Fruit fly (Drosophila melanogaster) whole organism, wandering third instar larva: ENCODE measurements around the gene Vsx2.

Source experiments
- Abd-B ChIP-seq: fragments of >200 bp; optimal IDR thresholded peaks from 2 replicates; lab custom pipeline; 2017; ENCODE audit warnings: missing biosample characterization, missing genetic modification characterization
- CG32264 ChIP-seq: fragments of 200-800 bp; sonication (Bioruptor generic); optimal IDR thresholded peaks from 2 replicates; lab custom pipeline; 2016; ENCODE audit warnings: missing biosample characterization, missing genetic modification characterization
- CG9705 ChIP-seq: fragments of 200-800 bp; sonication (Bioruptor generic); optimal IDR thresholded peaks from 2 replicates; lab custom pipeline; 2018; ENCODE audit warnings: missing biosample characterization, mild to moderate bottlenecking, missing genetic modification characterization
- CrebA ChIP-seq: fragments of 200-800 bp; sonication (Bioruptor generic); optimal IDR thresholded peaks from 2 replicates; lab custom pipeline; 2016; ENCODE audit warnings: missing biosample characterization, mild to moderate bottlenecking, missing genetic modification characterization, borderline replicate concordance
- Dfd ChIP-seq: fragments of >200 bp; optimal IDR thresholded peaks from 2 replicates; lab custom pipeline; 2017; ENCODE audit warnings: missing biosample characterization, missing genetic modification characterization
- Dif ChIP-seq: fragments of 200-275, 200-300 bp; sonication (Bioruptor generic); optimal IDR thresholded peaks from 2 replicates; lab custom pipeline; 2018; ENCODE audit warnings: missing biosample characterization, missing genetic modification characterization; ENCODE audit not compliant: partially characterized antibody
- GATAd ChIP-seq: sonication (Bioruptor generic); optimal IDR thresholded peaks from 2 replicates; lab custom pipeline; 2016; ENCODE audit warnings: missing biosample characterization, missing genetic modification characterization
- HLH106 ChIP-seq: fragments of 200-800 bp; optimal IDR thresholded peaks from 3 replicates; lab custom pipeline; 2019; ENCODE audit warnings: missing biosample characterization, mild to moderate bottlenecking, missing genetic modification characterization, moderate library complexity
- Hnf4 ChIP-seq: fragments of 200-800 bp; sonication (Bioruptor generic); optimal IDR thresholded peaks from 2 replicates; lab custom pipeline; 2016; ENCODE audit warnings: missing biosample characterization, mild to moderate bottlenecking, missing genetic modification characterization
- Hr78 ChIP-seq: fragments of >200 bp; optimal IDR thresholded peaks from 2 replicates; lab custom pipeline; 2017; ENCODE audit warnings: missing biosample characterization, missing genetic modification characterization
- Hr83 ChIP-seq: fragments of 200-300 bp; sonication (Bioruptor generic); optimal IDR thresholded peaks from 2 replicates; lab custom pipeline; 2016; ENCODE audit warnings: missing biosample characterization, mild to moderate bottlenecking, missing genetic modification characterization, moderate library complexity; ENCODE audit not compliant: poor library complexity, severe bottlenecking
- Jra ChIP-seq: sonication (Bioruptor generic); optimal IDR thresholded peaks from 2 replicates; lab custom pipeline; 2016; ENCODE audit warnings: missing biosample characterization, missing genetic modification characterization
- Mio ChIP-seq: sonication (Bioruptor generic); optimal IDR thresholded peaks from 2 replicates; lab custom pipeline; 2016; ENCODE audit warnings: missing biosample characterization, missing genetic modification characterization
- Myc ChIP-seq: fragments of >200 bp; optimal IDR thresholded peaks from 2 replicates; lab custom pipeline; 2017
- N ChIP-seq: fragments of >200 bp; optimal IDR thresholded peaks from 2 replicates; lab custom pipeline; 2018; ENCODE audit warnings: missing biosample characterization, missing external identifiers, missing genetic modification characterization
- OdsH ChIP-seq: fragments of 200-800 bp; sonication (Bioruptor generic); optimal IDR thresholded peaks from 2 replicates; lab custom pipeline; 2016; ENCODE audit warnings: missing biosample characterization, mild to moderate bottlenecking, missing genetic modification characterization
- Sp1 ChIP-seq: fragments of 200-800 bp; sonication (Bioruptor generic); optimal IDR thresholded peaks from 3 replicates; lab custom pipeline; 2019; ENCODE audit warnings: missing biosample characterization, mild to moderate bottlenecking, missing genetic modification characterization, moderate library complexity
- Vsx2 ChIP-seq: fragments of 200-300, 225-300 bp; sonication (Bioruptor generic); optimal IDR thresholded peaks from 2 replicates; lab custom pipeline; 2018; ENCODE audit warnings: missing biosample characterization, missing genetic modification characterization; ENCODE audit not compliant: partially characterized antibody
- br ChIP-seq: fragments of 200-800 bp; sonication (Bioruptor generic); optimal IDR thresholded peaks from 2 replicates; lab custom pipeline; 2016; ENCODE audit warnings: missing biosample characterization, missing genetic modification characterization
- brk ChIP-seq: fragments of 200-800 bp; sonication (Bioruptor generic); optimal IDR thresholded peaks from 2 replicates; lab custom pipeline; 2016; ENCODE audit warnings: missing biosample characterization, mild to moderate bottlenecking, missing genetic modification characterization
- dl ChIP-seq, 2 experiments: fragments of 175-275, 200-275 bp in 1 of 2; fragments of 200-275 bp in 1 of 2; sonication (Bioruptor generic); optimal IDR thresholded peaks; lab custom pipeline; 2018; ENCODE audit warnings: mild to moderate bottlenecking in 2 of 2, missing biosample characterization in 2 of 2, missing genetic modification characterization in 2 of 2, moderate library complexity in 2 of 2; ENCODE audit not compliant: partially characterized antibody in 2 of 2, insufficient read depth in 1 of 2
- dmrt93B ChIP-seq: fragments of 200-800 bp; sonication (Bioruptor generic); optimal IDR thresholded peaks from 2 replicates; lab custom pipeline; 2018; ENCODE audit warnings: missing biosample characterization, mild to moderate bottlenecking, missing genetic modification characterization
- dsf ChIP-seq: sonication (Bioruptor generic); optimal IDR thresholded peaks from 2 replicates; lab custom pipeline; 2016; ENCODE audit warnings: missing biosample characterization, missing genetic modification characterization, borderline replicate concordance
- foxo ChIP-seq, 2 experiments: fragments of 200-800 bp; sonication (Bioruptor generic); optimal IDR thresholded peaks; 2 replicates in 1 of 2; 3 replicates in 1 of 2; lab custom pipeline; 2016 to 2017; ENCODE audit warnings: missing biosample characterization in 2 of 2, missing genetic modification characterization in 2 of 2
- fru ChIP-seq: fragments of 200-800 bp; sonication (Bioruptor generic); optimal IDR thresholded peaks from 3 replicates; lab custom pipeline; 2016; ENCODE audit warnings: missing biosample characterization, mild to moderate bottlenecking, missing genetic modification characterization
- h ChIP-seq: fragments of 200-800 bp; sonication (Bioruptor generic); optimal IDR thresholded peaks from 3 replicates; lab custom pipeline; 2016; ENCODE audit warnings: missing biosample characterization, mild to moderate bottlenecking, missing genetic modification characterization
- jim ChIP-seq: fragments of 175-275, 200-325 bp; sonication (Bioruptor generic); optimal IDR thresholded peaks from 2 replicates; lab custom pipeline; 2016; ENCODE audit warnings: missing biosample characterization, mild to moderate bottlenecking, missing genetic modification characterization
- lola ChIP-seq: fragments of >200 bp; optimal IDR thresholded peaks from 2 replicates; lab custom pipeline; 2017; ENCODE audit warnings: missing biosample characterization, missing genetic modification characterization
- pan ChIP-seq: fragments of >200 bp; optimal IDR thresholded peaks from 2 replicates; lab custom pipeline; 2017
- psq ChIP-seq: fragments of 200-800 bp; sonication (Bioruptor generic); optimal IDR thresholded peaks from 3 replicates; lab custom pipeline; 2017; ENCODE audit warnings: missing biosample characterization, mild to moderate bottlenecking, missing genetic modification characterization, moderate library complexity
- sage ChIP-seq: fragments of 200-800 bp; sonication (Bioruptor generic); optimal IDR thresholded peaks from 2 replicates; lab custom pipeline; 2016; ENCODE audit warnings: missing biosample characterization, mild to moderate bottlenecking, missing genetic modification characterization
- sv ChIP-seq: fragments of 200-800 bp; sonication (Bioruptor generic); optimal IDR thresholded peaks from 3 replicates; lab custom pipeline; 2016; ENCODE audit warnings: missing biosample characterization, missing genetic modification characterization
- usp ChIP-seq: fragments of >200 bp; optimal IDR thresholded peaks from 2 replicates; lab custom pipeline; 2017; ENCODE audit warnings: missing biosample characterization, missing genetic modification characterization
- woc ChIP-seq: sonication (Bioruptor generic); optimal IDR thresholded peaks from 2 replicates; lab custom pipeline; 2016; ENCODE audit warnings: missing biosample characterization, mild to moderate bottlenecking, missing genetic modification characterization

Vsx2 gene

DNA sequence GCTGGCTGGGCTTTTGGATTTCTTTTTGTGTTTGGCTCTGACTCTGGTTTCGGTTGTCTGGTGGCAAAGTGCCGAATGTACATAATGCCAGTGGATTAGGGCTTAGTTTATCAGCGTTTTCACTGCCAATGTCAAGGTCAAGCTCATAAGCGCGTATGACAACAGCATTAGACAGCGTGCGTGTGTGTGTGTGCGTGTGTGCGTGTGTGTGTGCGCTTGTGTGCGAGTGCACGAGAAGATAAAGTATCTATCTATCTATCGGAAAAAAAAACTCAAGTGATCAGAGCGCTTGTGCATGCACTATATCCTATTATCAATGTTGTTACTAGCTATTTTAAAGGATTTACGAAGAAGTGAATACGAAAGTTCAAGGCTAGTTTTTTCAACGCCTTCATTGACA is 48.8 kb downstream of the Vsx2 start:
- peak; percentile 3 for TF ChIP-seq pan
- no peak for TF ChIP-seq sv
- TF ChIP-seq, all 38 proteins: peak for 1

DNA sequence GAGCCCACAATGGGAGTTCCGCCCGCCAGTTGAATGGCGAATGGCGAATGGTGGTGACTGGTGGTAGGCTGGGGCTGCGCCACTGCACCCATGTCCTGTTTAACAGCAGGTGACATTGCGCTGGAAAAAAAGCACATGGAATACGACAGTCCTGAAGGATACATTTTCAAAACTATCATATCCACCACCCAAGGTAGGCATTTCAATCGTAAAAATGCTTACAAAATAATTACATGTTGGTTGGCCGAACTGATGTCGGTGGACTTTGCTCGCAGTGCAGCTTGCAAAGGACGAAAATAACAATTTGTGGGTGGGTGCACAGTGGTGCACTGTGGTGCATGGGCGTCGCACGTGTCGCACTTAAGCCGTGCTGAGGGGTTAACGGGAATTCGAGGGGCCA is 56.1 kb downstream of the Vsx2 start:
- no peak for TF ChIP-seq pan
- no peak for TF ChIP-seq lola (GFP tag; lab: Kevin White, UChicago)
- no peak for TF ChIP-seq br (GFP tag; lab: Kevin White, UChicago)
- no peak for TF ChIP-seq Jra
- no peak for TF ChIP-seq Sp1
- no peak for TF ChIP-seq usp (GFP tag; lab: Kevin White, UChicago)
- TF ChIP-seq dsf (GFP tag; lab: Kevin White, UChicago): no peak
- no peak for TF ChIP-seq Dfd (GFP tag; lab: Kevin White, UChicago)
- TF ChIP-seq dl (GFP tag; optimal IDR thresholded peaks at IDR 0.05; lab: Kevin White, UChicago; ENCODE audit: insufficient read depth in 1 of 2, partially characterized antibody in 2 of 2): no peak
- TF ChIP-seq Mio: no peak
- no peak for TF ChIP-seq GATAd (GFP tag; lab: Kevin White, UChicago)
- TF ChIP-seq OdsH: no peak
- TF ChIP-seq psq (GFP tag; lab: Kevin White, UChicago): no peak
- TF ChIP-seq CG9705 (GFP tag; lab: Kevin White, UChicago): no peak

DNA sequence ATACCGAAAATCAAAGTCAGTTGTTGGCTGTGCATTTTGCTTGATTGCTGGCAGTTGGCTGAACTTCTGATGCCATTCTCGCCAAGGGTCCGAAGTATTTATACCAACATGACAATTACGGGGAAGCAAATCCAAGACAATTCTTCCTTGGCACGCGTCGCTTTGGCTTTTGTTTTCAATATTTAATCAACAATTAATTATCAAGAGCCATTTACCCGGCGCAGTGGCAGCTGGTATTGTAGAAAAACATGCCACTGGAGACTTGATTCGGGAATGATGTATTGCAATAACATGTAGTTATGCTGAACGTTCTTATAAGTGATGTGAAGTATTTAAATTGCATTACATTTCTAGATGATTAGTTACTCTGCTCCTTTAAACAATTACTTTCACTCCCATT is 58.9 kb downstream of the Vsx2 start, which contains the start of the genes CG32762 and CG4151:
Gene CG32762 (minus strand): TSS at position 101 of the 400 bp plus-strand sequence.
Gene CG4151 (plus strand): TSS at position 348 of the 400 bp plus-strand sequence.
- TF ChIP-seq CG32264 (GFP tag; lab: Kevin White, UChicago): no peak
- TF ChIP-seq lola (GFP tag; lab: Kevin White, UChicago): no peak
- TF ChIP-seq h (GFP tag; lab: Kevin White, UChicago): no peak
- no peak for TF ChIP-seq brk
- no peak for TF ChIP-seq Dfd (GFP tag; lab: Kevin White, UChicago)
- no peak for TF ChIP-seq dmrt93B (GFP tag; lab: Kevin White, UChicago)
- TF ChIP-seq dsf (GFP tag; lab: Kevin White, UChicago): no peak
- no peak for TF ChIP-seq Myc (lab: Kevin White, UChicago)

DNA sequence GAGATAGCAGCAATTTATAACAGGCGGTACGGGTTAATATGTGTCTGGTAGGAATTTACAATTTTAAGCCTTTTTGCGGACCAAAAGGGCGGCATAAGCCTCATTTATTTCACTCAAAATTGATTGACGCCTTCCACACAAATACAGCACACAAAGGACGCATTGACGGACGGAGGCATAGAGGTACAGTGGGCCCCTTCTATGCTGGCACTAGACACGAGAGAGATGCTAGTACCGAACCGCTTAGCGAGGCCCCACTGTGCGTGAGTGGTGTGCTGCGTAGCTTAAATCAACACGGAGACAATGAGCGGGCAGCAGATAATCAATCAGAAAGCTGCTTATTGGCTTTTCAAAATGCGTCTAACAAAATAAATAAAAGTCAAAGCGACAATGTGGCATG is 63.3 kb downstream of the Vsx2 start:
- no peak for TF ChIP-seq jim
- no peak for TF ChIP-seq Hnf4 (GFP tag; lab: Kevin White, UChicago)
- TF ChIP-seq foxo (GFP tag; optimal IDR thresholded peaks at IDR 0.05; lab: Kevin White, UChicago): no peak
- TF ChIP-seq Mio: no peak
- TF ChIP-seq sage (GFP tag; lab: Kevin White, UChicago): no peak

DNA sequence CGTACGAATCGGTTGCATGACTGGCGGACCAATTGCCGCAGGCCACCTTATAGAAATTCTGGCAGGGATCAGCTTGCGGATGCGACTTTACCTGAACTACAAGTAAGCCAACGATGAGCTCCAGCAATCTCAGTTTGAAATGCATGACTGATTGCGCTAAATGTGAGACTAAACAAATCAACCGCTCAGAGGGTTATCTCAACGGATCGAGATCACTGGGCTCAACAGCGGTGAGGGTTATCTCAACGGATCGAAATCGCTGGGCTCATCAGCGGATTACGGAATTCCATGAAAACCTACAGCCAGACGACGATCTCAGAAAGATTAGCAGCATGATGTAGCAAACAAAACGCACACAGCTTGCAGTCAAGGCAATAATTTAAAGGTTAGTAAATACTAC is 64.1 kb downstream of the Vsx2 start, which contains the start of gene frma:
Gene frma (minus strand): TSS at position 152 of the 400 bp plus-strand sequence.
- no peak for TF ChIP-seq CrebA
- TF ChIP-seq lola (GFP tag; lab: Kevin White, UChicago): no peak
- no peak for TF ChIP-seq Hr83 (GFP tag; lab: Kevin White, UChicago)
- no peak for TF ChIP-seq Dfd (GFP tag; lab: Kevin White, UChicago)
- no peak for TF ChIP-seq Sp1
- no peak for TF ChIP-seq fru (GFP tag; lab: Kevin White, UChicago)
- no peak for TF ChIP-seq woc (GFP tag; lab: Kevin White, UChicago)
- TF ChIP-seq psq (GFP tag; lab: Kevin White, UChicago): no peak
- no peak for TF ChIP-seq Jra
- TF ChIP-seq jim: no peak
- no peak for TF ChIP-seq dl (GFP tag; optimal IDR thresholded peaks at IDR 0.05; lab: Kevin White, UChicago; ENCODE audit: insufficient read depth in 1 of 2, partially characterized antibody in 2 of 2)
- no peak for TF ChIP-seq sage (GFP tag; lab: Kevin White, UChicago)
- TF ChIP-seq Mio: no peak
- TF ChIP-seq sv: no peak
- no peak for TF ChIP-seq Hnf4 (GFP tag; lab: Kevin White, UChicago)
- TF ChIP-seq CG32264 (GFP tag; lab: Kevin White, UChicago): no peak

DNA sequence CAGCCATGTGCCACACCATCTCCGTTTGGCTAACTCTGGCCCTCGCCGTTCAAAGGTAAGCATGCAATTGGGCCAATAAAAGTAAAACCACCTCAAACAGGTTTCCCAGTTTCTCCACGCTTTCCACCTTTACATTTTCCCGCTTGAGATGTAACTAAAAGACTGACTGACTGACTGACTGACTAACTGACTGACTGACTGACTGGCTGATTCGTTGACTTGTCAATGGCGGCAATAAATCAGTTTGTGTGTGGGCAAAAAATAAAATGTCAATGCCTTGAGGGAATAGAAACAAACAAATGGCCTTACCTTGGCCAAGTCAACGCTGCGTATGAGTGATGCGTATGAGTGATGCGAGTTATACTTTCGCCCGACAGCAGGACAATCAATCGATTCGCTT is 72.6 kb downstream of the Vsx2 start:
- TF ChIP-seq psq (GFP tag; lab: Kevin White, UChicago): no peak
- no peak for TF ChIP-seq h (GFP tag; lab: Kevin White, UChicago)
- no peak for TF ChIP-seq Hr83 (GFP tag; lab: Kevin White, UChicago)
- no peak for TF ChIP-seq CG9705 (GFP tag; lab: Kevin White, UChicago)
- no peak for TF ChIP-seq Sp1
- TF ChIP-seq sv: no peak
- TF ChIP-seq Abd-B (GFP tag; lab: Kevin White, UChicago): no peak
- TF ChIP-seq br (GFP tag; lab: Kevin White, UChicago): no peak
- TF ChIP-seq woc (GFP tag; lab: Kevin White, UChicago): no peak
- TF ChIP-seq Mio: no peak
- TF ChIP-seq dmrt93B (GFP tag; lab: Kevin White, UChicago): no peak
- no peak for TF ChIP-seq foxo (GFP tag; optimal IDR thresholded peaks at IDR 0.05; lab: Kevin White, UChicago)
- TF ChIP-seq dl (GFP tag; optimal IDR thresholded peaks at IDR 0.05; lab: Kevin White, UChicago; ENCODE audit: insufficient read depth in 1 of 2, partially characterized antibody in 2 of 2): no peak
- TF ChIP-seq Vsx2: no peak
- no peak for TF ChIP-seq Dif (GFP tag; lab: Kevin White, UChicago)
- TF ChIP-seq N (GFP tag; lab: Kevin White, UChicago): no peak
- TF ChIP-seq HLH106 (tag; lab: Kevin White, UChicago): no peak
- TF ChIP-seq Hr78 (GFP tag; lab: Kevin White, UChicago): no peak
